Fruit fly (Drosophila melanogaster): ENCODE data around the gene Eogt.
A peak's percentile ranks its signal among the peaks of the same experiment; 100 is the strongest.

Eogt gene

DNA sequence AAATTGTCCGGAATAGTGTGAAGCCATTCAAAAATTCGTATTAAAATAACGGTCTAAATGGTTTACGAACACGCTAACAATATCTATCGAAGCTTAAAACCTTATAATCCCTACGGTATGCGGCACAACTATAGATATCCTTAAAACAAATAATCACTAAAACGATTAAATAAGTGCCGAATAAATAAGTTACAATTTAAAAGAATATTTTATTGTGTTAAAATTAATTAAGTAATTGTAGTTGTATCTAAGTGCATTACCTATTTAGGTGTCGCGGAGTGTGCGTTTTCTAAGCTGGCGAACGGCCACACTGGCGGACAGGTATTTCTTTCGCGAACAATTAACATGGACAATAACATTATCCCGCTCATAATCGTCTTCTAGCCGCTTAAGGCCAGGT lies at the start of gene Eogt (continued):
- peak; percentile 96 for TF ChIP-seq CG11456 (GFP tag; IDR thresholded peaks at IDR 0.05)
- peak; percentile 64 for TF ChIP-seq CG9609 (GFP tag; optimal IDR thresholded peaks at IDR 0.05)
- peak; percentile 93 for TF ChIP-seq wdn (GFP tag; IDR thresholded peaks at IDR 0.05)
- peak; percentile 87 for TF ChIP-seq CG10267 (tag; optimal IDR thresholded peaks at IDR 0.05)
- peak; percentile 53 for TF ChIP-seq CG10274 (GFP tag; optimal IDR thresholded peaks at IDR 0.05)
- peak; percentile 43 for TF ChIP-seq kni (GFP tag; optimal IDR thresholded peaks at IDR 0.05)
- TF ChIP-seq CG10462 (GFP tag; optimal IDR thresholded peaks at IDR 0.05) = peak; percentile 90
- peak; percentile 68 for TF ChIP-seq pnt (GFP tag; optimal IDR thresholded peaks at IDR 0.05)
- peak; percentile 88 for TF ChIP-seq tin (GFP tag; optimal IDR thresholded peaks at IDR 0.05)
- TF ChIP-seq CG10431 (GFP tag; optimal IDR thresholded peaks at IDR 0.05) = peak; percentile 67
- TF ChIP-seq bigmax (GFP tag; optimal IDR thresholded peaks at IDR 0.05) = no peak
- TF ChIP-seq hkb (optimal IDR thresholded peaks at IDR 0.05) = no peak
- peak; percentile 96 for TF ChIP-seq hkb (GFP tag; IDR thresholded peaks at IDR 0.05)
- peak in 1 of 2 experiments; percentile 28 for TF ChIP-seq tll (GFP tag; optimal IDR thresholded peaks at IDR 0.05)
- peak; percentile 98 for TF ChIP-seq Xrp1 (GFP tag; IDR thresholded peaks at IDR 0.05)
- TF ChIP-seq CG43689 (GFP tag; IDR thresholded peaks at IDR 0.05) = peak; percentile 89
- TF ChIP-seq nerfin-1 (tag; optimal IDR thresholded peaks at IDR 0.05) = peak; percentile 87
- peak; percentile 96 for TF ChIP-seq sisA (GFP tag; IDR thresholded peaks at IDR 0.05)
- TF ChIP-seq CG2875 (GFP tag; optimal IDR thresholded peaks at IDR 0.05) = peak; percentile 84
- TF ChIP-seq tap (tag; optimal IDR thresholded peaks at IDR 0.05) = peak; percentile 84
- TF ChIP-seq CG1529 (GFP tag; optimal IDR thresholded peaks at IDR 0.05) = peak; percentile 78
- TF ChIP-seq E2f1 (GFP tag; IDR thresholded peaks at IDR 0.05) = peak; percentile 98
- peak; percentile 94 for TF ChIP-seq so (GFP tag; IDR thresholded peaks at IDR 0.05)
- peak; percentile 76 for TF ChIP-seq YL-1 (GFP tag; optimal IDR thresholded peaks at IDR 0.05)
- TF ChIP-seq Opbp (GFP tag; IDR thresholded peaks at IDR 0.05; ENCODE audit: partially characterized antibody) = no peak
- peak; percentile 96 for TF ChIP-seq B-H1 (GFP tag; IDR thresholded peaks at IDR 0.05)
- peak; percentile 23 for TF ChIP-seq CG12236 (GFP tag; optimal IDR thresholded peaks at IDR 0.05)
- peak; percentile 91 for TF ChIP-seq Lhr (GFP tag; optimal IDR thresholded peaks at IDR 0.05)
- peak; percentile 88 for TF ChIP-seq CG17385 (GFP tag; optimal IDR thresholded peaks at IDR 0.05)
- peak; percentile 85 for TF ChIP-seq CG13894 (tag; optimal IDR thresholded peaks at IDR 0.05)
- TF ChIP-seq Bgb (GFP tag; IDR thresholded peaks at IDR 0.05; ENCODE audit: partially characterized antibody) = no peak
- TF ChIP-seq CG5180 (GFP tag; optimal IDR thresholded peaks at IDR 0.05) = peak; percentile 61
- peak; percentile 96 for TF ChIP-seq HLH3B (GFP tag; IDR thresholded peaks at IDR 0.05)
- TF ChIP-seq maf-S (GFP tag; optimal IDR thresholded peaks at IDR 0.05) = peak; percentile 71
- peak; percentile 94 for TF ChIP-seq Rx (GFP tag; IDR thresholded peaks at IDR 0.05)
- no peak for TF ChIP-seq inv (GFP tag; IDR thresholded peaks at IDR 0.05; ENCODE audit: partially characterized antibody)
- TF ChIP-seq D (optimal IDR thresholded peaks at IDR 0.05) = no peak
- TF ChIP-seq D (GFP tag; optimal IDR thresholded peaks at IDR 0.05) = peak; percentile 85
- peak in 1 of 2 experiments; percentile 56 for TF ChIP-seq insv (GFP tag; optimal IDR thresholded peaks at IDR 0.05)
- peak; percentile 86 for TF ChIP-seq jing (GFP tag; optimal IDR thresholded peaks at IDR 0.05)
- peak; percentile 83 for TF ChIP-seq mam (GFP tag; optimal IDR thresholded peaks at IDR 0.05)
- peak; percentile 97 for TF ChIP-seq sens (GFP tag)
- TF ChIP-seq CG2889 (GFP tag; IDR thresholded peaks at IDR 0.05) = peak; percentile 94
- TF ChIP-seq fd96Cb (tag; optimal IDR thresholded peaks at IDR 0.05) = peak; percentile 93
- peak; percentile 94 for TF ChIP-seq CG14050 (GFP tag; IDR thresholded peaks at IDR 0.05)
- TF ChIP-seq CG9437 (GFP tag; optimal IDR thresholded peaks at IDR 0.05) = peak; percentile 84
- TF ChIP-seq odd (GFP tag; optimal IDR thresholded peaks at IDR 0.05) = peak; percentile 72
- TF ChIP-seq CG12744 (GFP tag; optimal IDR thresholded peaks at IDR 0.05) = peak; percentile 68
- no peak for TF ChIP-seq sima (GFP tag; optimal IDR thresholded peaks at IDR 0.05)
- no peak for TF ChIP-seq Dll (GFP tag; IDR thresholded peaks at IDR 0.05; ENCODE audit: partially characterized antibody)
- peak; percentile 93 for TF ChIP-seq Gug (GFP tag; IDR thresholded peaks at IDR 0.05)
- peak; percentile 84 for TF ChIP-seq kay (GFP tag; optimal IDR thresholded peaks at IDR 0.05)

Measured in whole organism, embryonic.